Worm (Caenorhabditis elegans) whole organism, mixed stage, embryonic: ENCODE results near the gene F10E9.7.
A peak's percentile ranks its signal among the peaks of the same experiment; 100 is the strongest.

Experiments
- M03D4.4 ChIP-seq: sonication (generic microtip); optimal IDR thresholded peaks from 2 replicates; lab custom pipeline; 2017; ENCODE audit warnings: mild to moderate bottlenecking, missing genetic modification characterization, missing compliant biosample characterization
- bed-3 ChIP-seq: fragments of 200-800 bp; sonication (Bioruptor generic); optimal IDR thresholded peaks from 3 replicates; lab custom pipeline; 2018; ENCODE audit warnings: mild to moderate bottlenecking, missing genetic modification characterization, moderate library complexity, missing compliant biosample characterization
- blmp-1 ChIP-seq: fragments of 150-350 bp; optimal IDR thresholded peaks from 2 replicates; lab custom pipeline; 2014; ENCODE audit warnings: missing biosample characterization, missing genetic modification characterization
- ceh-39 ChIP-seq: fragments of 150-350 bp; optimal IDR thresholded peaks from 2 replicates; lab custom pipeline; 2014; ENCODE audit warnings: missing biosample characterization, missing genetic modification characterization
- ceh-43 ChIP-seq: fragments of 200-800 bp; sonication (Bioruptor generic); optimal IDR thresholded peaks from 2 replicates; lab custom pipeline; 2018; ENCODE audit warnings: mild to moderate bottlenecking, missing genetic modification characterization, moderate library complexity, missing compliant biosample characterization
- ceh-83 ChIP-seq: fragments of 200-800 bp; sonication (Bioruptor generic); optimal IDR thresholded peaks from 2 replicates; lab custom pipeline; 2018; ENCODE audit warnings: mild to moderate bottlenecking, missing genetic modification characterization, missing compliant biosample characterization
- ces-1 ChIP-seq: fragments of 150-350 bp; optimal IDR thresholded peaks from 2 replicates; lab custom pipeline; 2014; ENCODE audit warnings: missing biosample characterization, missing genetic modification reagents, missing genetic modification characterization
- cnd-1 ChIP-seq: fragments of 200-800 bp; sonication (Bioruptor generic); optimal IDR thresholded peaks from 2 replicates; lab custom pipeline; 2018; ENCODE audit warnings: mild to moderate bottlenecking, missing genetic modification characterization, missing compliant biosample characterization
- drap-1 ChIP-seq: fragments of 200-800 bp; sonication (Bioruptor generic); optimal IDR thresholded peaks from 3 replicates; lab custom pipeline; 2018; ENCODE audit warnings: mild to moderate bottlenecking, missing genetic modification characterization, missing compliant biosample characterization
- elt-1 ChIP-seq: sonication (generic microtip); optimal IDR thresholded peaks from 2 replicates; lab custom pipeline; 2017; ENCODE audit warnings: missing genetic modification characterization, mild to moderate bottlenecking, missing compliant biosample characterization, antibody characterized with exemption, moderate library complexity, borderline replicate concordance; ENCODE audit not compliant: insufficient read depth
- elt-3 ChIP-seq: fragments of 150-350 bp; optimal IDR thresholded peaks from 2 replicates; lab custom pipeline; 2014; ENCODE audit warnings: missing biosample characterization, missing genetic modification characterization
- flh-1 ChIP-seq: fragments of 200-800 bp; sonication (Bioruptor generic); optimal IDR thresholded peaks from 2 replicates; lab custom pipeline; 2018; ENCODE audit warnings: mild to moderate bottlenecking, missing genetic modification characterization, moderate library complexity, missing compliant biosample characterization
- ham-2 ChIP-seq: fragments of 200-800 bp; sonication (Bioruptor generic); optimal IDR thresholded peaks from 2 replicates; lab custom pipeline; 2018; ENCODE audit warnings: mild to moderate bottlenecking, missing genetic modification characterization, missing compliant biosample characterization
- hlh-1 ChIP-seq: fragments of 150-350 bp; optimal IDR thresholded peaks from 2 replicates; lab custom pipeline; 2014; ENCODE audit warnings: missing biosample characterization, missing genetic modification reagents, missing genetic modification characterization
- lin-13 ChIP-seq: fragments of 150-350 bp; optimal IDR thresholded peaks from 2 replicates; lab custom pipeline; 2014; ENCODE audit warnings: missing biosample characterization, missing genetic modification characterization
- lin-32 ChIP-seq: fragments of 200-800 bp; sonication (Bioruptor generic); optimal IDR thresholded peaks from 2 replicates; lab custom pipeline; 2018; ENCODE audit warnings: mild to moderate bottlenecking, missing genetic modification characterization, missing compliant biosample characterization
- mep-1 ChIP-seq: fragments of 150-350 bp; optimal IDR thresholded peaks from 2 replicates; lab custom pipeline; 2017; ENCODE audit warnings: missing biosample characterization, missing genetic modification reagents, missing genetic modification characterization, inconsistent platforms
- mls-2 ChIP-seq: sonication (generic microtip); optimal IDR thresholded peaks from 2 replicates; lab custom pipeline; 2016; ENCODE audit warnings: mild to moderate bottlenecking, missing genetic modification characterization, moderate library complexity, missing compliant biosample characterization
- nhr-12 ChIP-seq: fragments of 150-350 bp; optimal IDR thresholded peaks from 2 replicates; lab custom pipeline; 2014; ENCODE audit warnings: missing biosample characterization, missing genetic modification characterization
- nhr-2 ChIP-seq: fragments of 150-350 bp; optimal IDR thresholded peaks from 2 replicates; lab custom pipeline; 2014; ENCODE audit warnings: missing biosample characterization, missing genetic modification characterization
- nhr-237 ChIP-seq: fragments of 150-350 bp; optimal IDR thresholded peaks from 2 replicates; lab custom pipeline; 2014; ENCODE audit warnings: missing biosample characterization, missing genetic modification characterization
- nhr-76 ChIP-seq: sonication (generic microtip); optimal IDR thresholded peaks from 2 replicates; lab custom pipeline; 2017; ENCODE audit warnings: missing biosample characterization, missing genetic modification characterization
- sem-2 ChIP-seq: fragments of 200-800 bp; sonication (Bioruptor generic); optimal IDR thresholded peaks from 2 replicates; lab custom pipeline; 2018; ENCODE audit warnings: mild to moderate bottlenecking, missing genetic modification characterization, missing compliant biosample characterization
- snpc-4 ChIP-seq: fragments of 150-350 bp; optimal IDR thresholded peaks from 2 replicates; lab custom pipeline; 2014; ENCODE audit warnings: missing biosample characterization, missing genetic modification characterization
- sptf-1 ChIP-seq: sonication (generic microtip); optimal IDR thresholded peaks from 2 replicates; lab custom pipeline; 2017; ENCODE audit warnings: mild to moderate bottlenecking, missing genetic modification characterization, moderate library complexity, missing compliant biosample characterization
- tbx-8 ChIP-seq: fragments of 200-800 bp; sonication (Bioruptor generic); optimal IDR thresholded peaks from 2 replicates; lab custom pipeline; 2018; ENCODE audit warnings: mild to moderate bottlenecking, missing genetic modification characterization, moderate library complexity, missing compliant biosample characterization
- unc-120 ChIP-seq: sonication (generic microtip); optimal IDR thresholded peaks from 2 replicates; lab custom pipeline; 2017; ENCODE audit warnings: missing genetic modification characterization, missing compliant biosample characterization; ENCODE audit not compliant: poor library complexity, severe bottlenecking
- unc-39 ChIP-seq: fragments of 150-350 bp; optimal IDR thresholded peaks from 2 replicates; lab custom pipeline; 2014; ENCODE audit warnings: missing biosample characterization, missing genetic modification characterization
- zip-8 ChIP-seq: fragments of 150-350 bp; optimal IDR thresholded peaks from 2 replicates; lab custom pipeline; 2014; ENCODE audit warnings: missing biosample characterization, missing genetic modification characterization
- ztf-11 ChIP-seq: fragments of 150-350 bp; optimal IDR thresholded peaks from 2 replicates; lab custom pipeline; 2014; ENCODE audit warnings: missing biosample characterization, missing genetic modification characterization

The F10E9.7 gene

ce11 chrIII:8275871-8276270 lies 31.4 kb downstream of the F10E9.7 start, which contains the start of gene clec-160:
clec-160 (minus strand) TSS chrIII:8275971.
- no peak for TF ChIP-seq sem-2 (GFP tag; lab: Kevin White, UChicago)
- no peak for TF ChIP-seq ztf-11 (tag; lab: Kevin White, UChicago)
- TF ChIP-seq nhr-2 (tag; lab: Kevin White, UChicago) = no peak
- no peak for TF ChIP-seq unc-120
- no peak for TF ChIP-seq ces-1 (GFP tag; lab: Kevin White, UChicago)

- TF ChIP-seq hlh-1 (tag; lab: Kevin White, UChicago) (no peak), bed-3 (GFP tag; lab: Kevin White, UChicago) (no peak), cnd-1 (tag; lab: Kevin White, UChicago) (no peak), flh-1 (no peak), nhr-76 (no peak), elt-1 (tag; lab: Kevin White, UChicago) (no peak), snpc-4 (tag; lab: Kevin White, UChicago) (no peak), unc-39 (tag; lab: Kevin White, UChicago) (no peak), elt-3 (tag; lab: Kevin White, UChicago) (no peak), mep-1 (tag; lab: Kevin White, UChicago) (no peak), sem-2 (GFP tag; lab: Kevin White, UChicago) (no peak), nhr-237 (no peak), nhr-2 (tag; lab: Kevin White, UChicago) (no peak), nhr-12 (tag; lab: Kevin White, UChicago) (no peak), drap-1 (no peak), sptf-1 (tag; lab: Kevin White, UChicago) (no peak), ceh-39 (tag; lab: Kevin White, UChicago) (no peak), tbx-8 (GFP tag; lab: Kevin White, UChicago) (no peak), lin-32 (GFP tag; lab: Kevin White, UChicago) (no peak)
Measured at ce11 chrIII:8271676-8272225, 35.5 kb downstream of the F10E9.7 start, which contains the start of the genes mps-4 and F09G8.10. mps-4 (minus strand) TSS chrIII:8271776. F09G8.10 (minus strand) TSS chrIII:8272175.

ce11 chrIII:8268296-8268695 lies 38.9 kb downstream of the F10E9.7 start, which contains the start of the genes F09G8.7 and crn-7:
F09G8.7 (minus strand) TSS chrIII:8268355.
crn-7 (plus strand) TSS chrIII:8268531.
- TF ChIP-seq elt-3 (tag; lab: Kevin White, UChicago) (no peak), mep-1 (tag; lab: Kevin White, UChicago) (peak; percentile 2), ceh-83 (GFP tag; lab: Kevin White, UChicago) (no peak)

ce11 chrIII:8265753-8266152 lies 41.5 kb downstream of the F10E9.7 start, which contains the start of gene mrps-9:
mrps-9 (plus strand) TSS chrIII:8266062.
- TF ChIP-seq blmp-1 (tag; lab: Kevin White, UChicago) (peak; percentile 0), ceh-83 (GFP tag; lab: Kevin White, UChicago) (peak; percentile 58), ham-2 (GFP tag; lab: Kevin White, UChicago) (no peak)

ce11 chrIII:8263377-8263776 lies 43.9 kb downstream of the F10E9.7 start, which contains the start of gene col-91:
col-91 (minus strand) TSS chrIII:8263664.
- TF ChIP-seq hlh-1 (tag; lab: Kevin White, UChicago) (no peak), blmp-1 (tag; lab: Kevin White, UChicago) (no peak), mls-2 (tag; lab: Kevin White, UChicago) (no peak), elt-3 (tag; lab: Kevin White, UChicago) (no peak), zip-8 (tag; lab: Kevin White, UChicago) (no peak), lin-13 (tag; lab: Kevin White, UChicago) (no peak), ceh-43 (no peak), M03D4.4 (tag; lab: Kevin White, UChicago) (no peak), ztf-11 (tag; lab: Kevin White, UChicago) (no peak), ceh-39 (tag; lab: Kevin White, UChicago) (no peak), ham-2 (GFP tag; lab: Kevin White, UChicago) (no peak), nhr-76 (no peak), lin-32 (GFP tag; lab: Kevin White, UChicago) (no peak), sem-2 (GFP tag; lab: Kevin White, UChicago) (no peak)
